Fruit fly (Drosophila melanogaster) whole organism, pupa: ENCODE measurements around the gene Vps13D.

Experiments used
- CG10348 ChIP-seq: fragments of 200-800 bp; sonication (Bioruptor generic); IDR thresholded peaks from 2 replicates; pipeline ENCODE4 v1.3.6; 2022; ENCODE audit warnings: missing biosample characterization, missing genetic modification characterization
- CG12605 ChIP-seq: fragments of 200-800 bp; sonication (Bioruptor generic); IDR thresholded peaks from 2 replicates; pipeline ENCODE4 v1.3.6; 2022; ENCODE audit warnings: missing biosample characterization, missing genetic modification characterization
- CG13204 ChIP-seq: fragments of 200-800 bp; sonication (Bioruptor generic); optimal IDR thresholded peaks from 2 replicates; lab custom pipeline; 2018; ENCODE audit warnings: missing biosample characterization, mild to moderate bottlenecking, missing genetic modification characterization, moderate library complexity
- CG14655 ChIP-seq: fragments of 200-800 bp; sonication (Bioruptor generic); optimal IDR thresholded peaks from 3 replicates; lab custom pipeline; 2017; ENCODE audit warnings: mild to moderate bottlenecking, missing biosample characterization, missing genetic modification reagents, missing genetic modification characterization
- CG15710 ChIP-seq: fragments of 200-800 bp; sonication (Bioruptor generic); optimal IDR thresholded peaks from 2 replicates; lab custom pipeline; 2018; ENCODE audit warnings: missing biosample characterization, mild to moderate bottlenecking, missing genetic modification characterization, moderate library complexity
- CG17806 ChIP-seq: fragments of 200-800 bp; sonication (Bioruptor generic); optimal IDR thresholded peaks from 2 replicates; lab custom pipeline; 2018; ENCODE audit warnings: missing biosample characterization, mild to moderate bottlenecking, missing genetic modification characterization, moderate library complexity
- CG32121 ChIP-seq: fragments of 200-800 bp; sonication (Bioruptor generic); IDR thresholded peaks from 2 replicates; pipeline ENCODE4 v1.3.6; 2022; ENCODE audit warnings: missing biosample characterization, missing genetic modification characterization
- CG34367 ChIP-seq: fragments of 200-800 bp; sonication (Bioruptor generic); optimal IDR thresholded peaks from 2 replicates; lab custom pipeline; 2018; ENCODE audit warnings: missing biosample characterization, mild to moderate bottlenecking, missing genetic modification characterization
- CG4496 ChIP-seq: fragments of 200-800 bp; sonication (Bioruptor generic); IDR thresholded peaks from 3 replicates; pipeline ENCODE4 v1.3.6; 2022; ENCODE audit warnings: missing biosample characterization, missing genetic modification characterization
- CG8159 ChIP-seq: fragments of 200-800 bp; sonication (Bioruptor generic); optimal IDR thresholded peaks from 3 replicates; lab custom pipeline; 2018; ENCODE audit warnings: missing biosample characterization, mild to moderate bottlenecking, missing genetic modification characterization, moderate library complexity
- CG8301 ChIP-seq: fragments of 200-800 bp; sonication (Bioruptor generic); optimal IDR thresholded peaks from 2 replicates; lab custom pipeline; 2018; ENCODE audit warnings: missing biosample characterization, mild to moderate bottlenecking, missing genetic modification characterization
- CG9948 ChIP-seq: fragments of 200-800 bp; sonication (Bioruptor generic); optimal IDR thresholded peaks from 2 replicates; lab custom pipeline; 2018; ENCODE audit warnings: missing biosample characterization, mild to moderate bottlenecking, missing genetic modification characterization, moderate library complexity
- D1 ChIP-seq: fragments of 200-800 bp; sonication (Bioruptor generic); optimal IDR thresholded peaks from 2 replicates; lab custom pipeline; 2018; ENCODE audit warnings: missing biosample characterization, mild to moderate bottlenecking, missing genetic modification characterization, moderate library complexity
- EcR ChIP-seq: fragments of 200-800 bp; sonication (Bioruptor generic); optimal IDR thresholded peaks from 3 replicates; lab custom pipeline; 2019; ENCODE audit warnings: missing biosample characterization, missing genetic modification characterization, mild to moderate bottlenecking, moderate library complexity, missing genetic modification reagents
- Ets98B ChIP-seq: fragments of 200-800 bp; sonication (Bioruptor generic); IDR thresholded peaks from 2 replicates; pipeline ENCODE4 v1.3.6; 2022; ENCODE audit warnings: missing biosample characterization, missing genetic modification characterization
- Pif1A ChIP-seq: fragments of 200-800 bp; sonication (Bioruptor generic); optimal IDR thresholded peaks from 3 replicates; lab custom pipeline; 2016; ENCODE audit warnings: missing biosample characterization, missing genetic modification characterization
- Pif1B ChIP-seq: fragments of 200-800 bp; sonication (Bioruptor generic); optimal IDR thresholded peaks from 3 replicates; lab custom pipeline; 2016; ENCODE audit warnings: missing biosample characterization, missing genetic modification characterization
- Snoo ChIP-seq: fragments of 200-800 bp; sonication (Bioruptor generic); optimal IDR thresholded peaks from 3 replicates; lab custom pipeline; 2017; ENCODE audit warnings: missing biosample characterization, mild to moderate bottlenecking, missing genetic modification characterization, inconsistent platforms
- fd96Ca ChIP-seq: fragments of 200-800 bp; sonication (Bioruptor generic); IDR thresholded peaks from 3 replicates; pipeline ENCODE4 v1.3.6; 2022; ENCODE audit warnings: missing biosample characterization, missing genetic modification characterization
- gl ChIP-seq: fragments of 200-800 bp; sonication (Bioruptor generic); optimal IDR thresholded peaks from 2 replicates; lab custom pipeline; 2018; ENCODE audit warnings: missing biosample characterization, mild to moderate bottlenecking, missing genetic modification characterization
- rn ChIP-seq: fragments of 200-800 bp; sonication (Bioruptor generic); IDR thresholded peaks from 2 replicates; pipeline ENCODE4 v1.3.6; 2022; ENCODE audit warnings: missing biosample characterization, missing genetic modification characterization

The Vps13D gene

DNA sequence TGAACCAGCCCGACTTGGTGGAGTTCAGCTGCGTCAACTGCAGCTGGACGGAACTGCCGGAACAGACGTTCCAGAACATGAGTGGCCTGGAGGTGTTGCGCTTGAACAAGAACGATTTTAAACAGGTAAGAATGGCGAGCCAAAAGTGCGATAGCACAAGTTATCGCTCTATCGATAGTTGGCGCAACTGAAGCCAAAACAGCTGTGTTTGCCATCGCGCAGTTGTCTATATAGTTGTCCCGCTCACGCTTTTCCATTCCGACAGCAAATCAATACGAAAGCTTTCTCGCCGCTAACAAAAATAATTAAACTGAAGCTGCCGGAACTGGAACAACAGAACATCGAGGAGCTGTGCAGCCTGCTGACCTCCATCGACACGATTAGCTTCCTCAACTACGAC is 39.7 kb downstream of the Vps13D start:
- peak; percentile 43; the same call in 1 of the 3 replicates for TF ChIP-seq CG4496 (GFP tag; lab: Robert Waterston, UW)
- TF ChIP-seq CG34367 (tag; lab: Kevin White, UChicago), result no peak

dm6 chr3L:12796077-12796641 is 41.3 kb downstream of the Vps13D start:
- TF ChIP-seq CG10348 (no peak), fd96Ca (no peak), CG8301 (tag; lab: Kevin White, UChicago) (no peak), gl (tag; lab: Kevin White, UChicago) (no peak), CG13204 (no peak), CG9948 (tag; lab: Kevin White, UChicago) (no peak), EcR (GFP tag; lab: Kevin White, UChicago) (no peak), CG8159 (tag; lab: Kevin White, UChicago) (no peak), Pif1B (GFP tag; lab: Kevin White, UChicago) (no peak), CG34367 (tag; lab: Kevin White, UChicago) (no peak), Snoo (tag; lab: Kevin White, UChicago) (no peak), CG14655 (no peak), Pif1A (no peak), D1 (tag; lab: Kevin White, UChicago) (no peak), CG15710 (tag; lab: Kevin White, UChicago) (no peak), rn (GFP tag; lab: Robert Waterston, UW) (no peak)
- TF ChIP-seq, all 21 proteins: peak for 0

- TF ChIP-seq CG15710 (tag; lab: Kevin White, UChicago) (peak; percentile 7), EcR (GFP tag; lab: Kevin White, UChicago) (peak; percentile 93), CG13204 (peak; percentile 71), CG8301 (tag; lab: Kevin White, UChicago) (peak; percentile 52), CG34367 (tag; lab: Kevin White, UChicago) (peak; percentile 42), D1 (tag; lab: Kevin White, UChicago) (no peak), CG8159 (tag; lab: Kevin White, UChicago) (peak; percentile 55), CG17806 (tag; lab: Kevin White, UChicago) (peak; percentile 18), CG9948 (tag; lab: Kevin White, UChicago) (peak; percentile 17), CG10348 (no peak), CG32121 (GFP tag; lab: Robert Waterston, UW) (no peak), CG4496 (GFP tag; lab: Robert Waterston, UW) (peak; percentile 21; the same call in 1 of the 3 replicates), fd96Ca (0 out of 3 replicates have a peak, but pooled peaks have one; percentile 39), gl (tag; lab: Kevin White, UChicago) (peak; percentile 29), CG14655 (peak; percentile 66), rn (GFP tag; lab: Robert Waterston, UW) (0 out of 2 replicates have a peak, but pooled peaks have one; percentile 5), CG12605 (GFP tag; lab: Robert Waterston, UW) (no peak), Pif1B (GFP tag; lab: Kevin White, UChicago) (no peak), Snoo (tag; lab: Kevin White, UChicago) (no peak), Pif1A (no peak), Ets98B (GFP tag; lab: Robert Waterston, UW) (no peak)
These were observed 44.0 kb downstream of the Vps13D start for dm6 chr3L:12798795-12799311.

dm6 chr3L:12799431-12800147 is 44.7 kb downstream of the Vps13D start:
- TF ChIP-seq CG13204 (no peak), gl (tag; lab: Kevin White, UChicago) (no peak), Pif1A (no peak)

DNA sequence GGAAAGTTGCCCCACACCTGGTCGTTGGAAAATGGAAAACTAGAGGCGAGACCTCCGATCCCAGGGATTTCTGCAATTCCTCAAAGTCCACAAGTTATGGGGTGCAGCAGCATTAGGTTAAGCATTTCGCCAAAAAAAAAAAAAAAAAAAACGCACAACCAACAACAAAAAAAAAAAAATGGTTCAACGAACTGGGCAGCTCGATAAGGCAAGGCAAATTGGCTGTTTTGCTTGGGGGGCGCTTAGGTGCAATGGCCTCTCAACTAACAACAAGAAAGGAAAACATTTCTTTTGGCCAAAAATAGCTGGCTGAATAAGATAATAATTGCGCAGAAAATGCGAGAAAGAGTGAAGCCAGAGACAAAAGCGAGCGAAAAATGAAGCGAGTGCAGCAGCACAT is 45.3 kb downstream of the Vps13D start:
- TF ChIP-seq CG8159 (tag; lab: Kevin White, UChicago) (no peak), CG12605 (GFP tag; lab: Robert Waterston, UW) (no peak), CG10348 (no peak), EcR (GFP tag; lab: Kevin White, UChicago) (peak; percentile 74)
- TF ChIP-seq, all 21 proteins: peak for 1

dm6 chr3L:12802443-12802865 is 47.6 kb downstream of the Vps13D start:
- TF ChIP-seq rn (GFP tag; lab: Robert Waterston, UW), result no peak
- no peak for TF ChIP-seq Snoo (tag; lab: Kevin White, UChicago)
- no peak for TF ChIP-seq gl (tag; lab: Kevin White, UChicago)
- no peak for TF ChIP-seq CG9948 (tag; lab: Kevin White, UChicago)
- peak; percentile 59 for TF ChIP-seq Pif1B (GFP tag; lab: Kevin White, UChicago)
- peak; percentile 78; the same call in 2 of the 3 replicates for TF ChIP-seq fd96Ca
- TF ChIP-seq CG32121 (GFP tag; lab: Robert Waterston, UW), result peak; percentile 88
- TF ChIP-seq EcR (GFP tag; lab: Kevin White, UChicago), result no peak
- peak; percentile 12 for TF ChIP-seq CG34367 (tag; lab: Kevin White, UChicago)
- TF ChIP-seq D1 (tag; lab: Kevin White, UChicago), result no peak
- peak; percentile 87 for TF ChIP-seq CG4496 (GFP tag; lab: Robert Waterston, UW)
- no peak for TF ChIP-seq CG10348
- TF ChIP-seq CG12605 (GFP tag; lab: Robert Waterston, UW), result peak; percentile 94
- peak; percentile 88 for TF ChIP-seq CG14655
- peak; percentile 87 for TF ChIP-seq Ets98B (GFP tag; lab: Robert Waterston, UW)
- no peak for TF ChIP-seq CG17806 (tag; lab: Kevin White, UChicago)
- TF ChIP-seq CG13204, result no peak
- TF ChIP-seq CG8301 (tag; lab: Kevin White, UChicago), result peak; percentile 78
- peak; percentile 73 for TF ChIP-seq Pif1A
- no peak for TF ChIP-seq CG8159 (tag; lab: Kevin White, UChicago)
- TF ChIP-seq CG15710 (tag; lab: Kevin White, UChicago), result no peak
